Worm (Caenorhabditis elegans): ENCODE results near the gene cpg-2.

DNA sequence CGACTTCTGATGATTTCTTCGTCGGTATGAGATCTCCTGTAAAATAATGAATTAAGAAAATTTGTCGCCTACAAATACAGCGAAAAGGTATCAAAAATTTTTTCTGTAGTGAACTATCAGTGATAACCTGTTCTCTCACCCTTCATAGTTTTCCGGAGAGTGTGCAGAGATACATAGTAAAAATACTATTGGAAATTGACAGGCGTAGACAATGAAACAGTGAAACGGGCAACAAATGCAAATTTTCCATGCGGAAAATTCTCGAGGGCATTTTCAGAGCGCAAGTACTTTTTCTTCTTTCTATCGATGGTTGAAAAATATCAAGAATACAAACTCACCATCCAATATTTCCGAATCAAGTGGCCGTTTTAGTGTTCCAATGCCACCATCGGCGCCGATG is 16.6 kb downstream of the cpg-2 start:
- TF ChIP-seq klf-2 (GFP tag; conservative IDR thresholded peaks at IDR 0.05) (no peak), flt-1 (GFP tag; IDR thresholded peaks at IDR 0.05) (no peak), T22C8.4 (GFP tag; IDR thresholded peaks at IDR 0.05) (no peak), cog-1 (tag; optimal IDR thresholded peaks at IDR 0.05) (no peak), med-1 (GFP tag; optimal IDR thresholded peaks at IDR 0.05; ENCODE audit: insufficient read depth) (no peak), ztf-29 (GFP tag; IDR thresholded peaks at IDR 0.05) (no peak), ref-1 (GFP tag; conservative IDR thresholded peaks at IDR 0.05) (no peak)

Data from whole organism, midembryonic.